Worm (Caenorhabditis elegans) whole organism, L4 larva: Measurements from ENCODE around the gene F36D4.5.

ENCODE experiments used
- ceh-82 ChIP-seq: sonication (generic microtip); optimal IDR thresholded peaks from 2 replicates; lab custom pipeline; 2017; ENCODE audit warnings: missing biosample characterization, missing genetic modification characterization
- lsy-2 ChIP-seq, 2 experiments: fragments of 150-350 bp in 1 of 2; sonication (generic microtip) in 1 of 2; optimal IDR thresholded peaks; 2 replicates each; lab custom pipeline; 2014 to 2017; ENCODE audit warnings: missing biosample characterization in 2 of 2, missing genetic modification characterization in 2 of 2
- mep-1 ChIP-seq: fragments of 150-350 bp; sonication (generic microtip); optimal IDR thresholded peaks from 3 replicates; lab custom pipeline; 2014; ENCODE audit warnings: missing biosample characterization, missing genetic modification characterization
- nhr-11 ChIP-seq: fragments of 150-350 bp; optimal IDR thresholded peaks from 2 replicates; lab custom pipeline; 2014; ENCODE audit warnings: missing biosample characterization, missing genetic modification characterization

DNA sequence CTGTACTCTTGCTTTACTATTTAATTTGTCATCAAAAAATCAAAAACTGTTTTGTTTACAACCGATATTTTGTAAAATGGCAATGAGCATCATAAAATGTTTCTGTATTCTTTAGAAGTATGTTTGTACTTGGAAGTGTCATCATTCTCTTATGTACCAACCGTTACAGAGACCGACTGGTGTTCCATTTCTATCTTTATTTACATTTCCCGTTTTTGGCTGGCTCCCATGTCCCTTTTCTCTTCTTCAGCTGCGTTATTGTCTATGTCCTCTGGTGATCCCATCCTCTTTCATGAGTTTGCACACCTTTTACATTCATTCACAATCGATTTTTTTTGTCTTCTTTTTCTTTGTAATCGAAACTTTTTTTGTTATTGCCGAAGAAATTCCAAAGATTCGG, 25.9 kb upstream of the F36D4.5 start:
- TF ChIP-seq nhr-11 (tag; lab: Kevin White, UChicago) (no peak), lsy-2 (tag; optimal IDR thresholded peaks at IDR 0.05; lab: Kevin White, UChicago) (no peak), ceh-82 (no peak), mep-1 (tag; lab: Kevin White, UChicago) (no peak)
